Worm (Caenorhabditis elegans) whole organism, early embryonic: ENCODE measurements around the gene F20B6.9.

Experiments
- F13C5.2 ChIP-seq: sonication (generic microtip); optimal IDR thresholded peaks from 2 replicates; lab custom pipeline; 2017; ENCODE audit warnings: mild to moderate bottlenecking, missing genetic modification characterization, inconsistent platforms, missing compliant biosample characterization
- aly-1 ChIP-seq: sonication (generic microtip); optimal IDR thresholded peaks from 2 replicates; lab custom pipeline; 2016; ENCODE audit warnings: missing genetic modification characterization, missing compliant biosample characterization
- ama-1 ChIP-seq: fragments of 150-350 bp; optimal IDR thresholded peaks from 2 replicates; lab custom pipeline; 2014
- ets-7 ChIP-seq: sonication (generic microtip); optimal IDR thresholded peaks from 2 replicates; lab custom pipeline; 2016; ENCODE audit warnings: missing genotype, missing genetic modification characterization, missing compliant biosample characterization
- flt-1 ChIP-seq: fragments of 200-800 bp; sonication (Bioruptor generic); IDR thresholded peaks from 2 replicates; pipeline ENCODE4 v1.3.6; 2022; ENCODE audit warnings: missing genetic modification characterization, missing compliant biosample characterization
- hmbx-1 ChIP-seq: sonication (generic microtip); optimal IDR thresholded peaks from 2 replicates; lab custom pipeline; 2016; ENCODE audit warnings: mild to moderate bottlenecking, missing genetic modification characterization, missing compliant biosample characterization
- tbx-11 ChIP-seq: fragments of 200-800 bp; sonication (Bioruptor generic); IDR thresholded peaks from 2 replicates; pipeline ENCODE4 v1.3.6; 2022; ENCODE audit warnings: missing genetic modification characterization, missing compliant biosample characterization

- TF ChIP-seq hmbx-1 (tag; lab: Kevin White, UChicago): no peak
- TF ChIP-seq ama-1: no peak
- no peak for TF ChIP-seq ets-7 (tag; lab: Kevin White, UChicago)
- no peak for TF ChIP-seq flt-1
- no peak for TF ChIP-seq F13C5.2 (tag; lab: Kevin White, UChicago)
- TF ChIP-seq aly-1 (tag; lab: Kevin White, UChicago): no peak
- no peak for TF ChIP-seq tbx-11 (GFP tag; lab: Robert Waterston, UW)
Measured at ce11 chrX:4159929-4160328, 47.4 kb downstream of the F20B6.9 start.
